Fruit fly (Drosophila melanogaster) whole organism, embryonic: ENCODE data around the gene CG6178.

Experiments
- Abd-B ChIP-seq: fragments of 200-800 bp; sonication (Bioruptor generic); optimal IDR thresholded peaks from 2 replicates; lab custom pipeline; 2018; ENCODE audit warnings: missing biosample characterization, mild to moderate bottlenecking, missing genetic modification characterization, moderate library complexity
- B-H2 ChIP-seq: fragments of 200-800 bp; sonication (Bioruptor generic); optimal IDR thresholded peaks from 2 replicates; lab custom pipeline; 2018; ENCODE audit warnings: missing biosample characterization, mild to moderate bottlenecking, missing genetic modification characterization
- Blimp-1 ChIP-seq: fragments of 200-800 bp; sonication (Bioruptor generic); optimal IDR thresholded peaks from 3 replicates; lab custom pipeline; 2018; ENCODE audit warnings: missing biosample characterization, missing genetic modification characterization, mild to moderate bottlenecking, moderate library complexity, missing genetic modification reagents
- CG10979 ChIP-seq: fragments of 200-800 bp; sonication (Bioruptor generic); optimal IDR thresholded peaks from 2 replicates; lab custom pipeline; 2018; ENCODE audit warnings: missing biosample characterization, mild to moderate bottlenecking, missing genetic modification characterization, moderate library complexity
- CG13123 ChIP-seq: fragments of 200-800 bp; sonication (Bioruptor generic); optimal IDR thresholded peaks from 2 replicates; lab custom pipeline; 2016; ENCODE audit warnings: missing biosample characterization, missing genetic modification characterization
- CG15073 ChIP-seq: fragments of 200-800 bp; sonication (Bioruptor generic); optimal IDR thresholded peaks from 2 replicates; lab custom pipeline; 2016; ENCODE audit warnings: missing biosample characterization, missing genetic modification characterization
- CG16863 ChIP-seq: fragments of 200-800 bp; sonication (Bioruptor generic); optimal IDR thresholded peaks from 3 replicates; lab custom pipeline; 2016; ENCODE audit warnings: missing biosample characterization, missing genetic modification characterization
- CG17186 ChIP-seq: fragments of 200-800 bp; sonication (Bioruptor generic); optimal IDR thresholded peaks from 3 replicates; lab custom pipeline; 2017; ENCODE audit warnings: missing biosample characterization, missing genetic modification reagents, missing genetic modification characterization
- CG18619 ChIP-seq: fragments of 200-800 bp; sonication (Bioruptor generic); optimal IDR thresholded peaks from 3 replicates; lab custom pipeline; 2017; ENCODE audit warnings: missing biosample characterization, mild to moderate bottlenecking, missing genetic modification characterization
- CG18764 ChIP-seq: fragments of 200-800 bp; sonication (Bioruptor generic); optimal IDR thresholded peaks from 3 replicates; lab custom pipeline; 2016; ENCODE audit warnings: missing biosample characterization, missing genetic modification characterization
- CG2120 ChIP-seq: fragments of 200-800 bp; sonication (Bioruptor generic); optimal IDR thresholded peaks from 3 replicates; lab custom pipeline; 2016; ENCODE audit warnings: missing biosample characterization, missing genetic modification characterization
- CG31224 ChIP-seq: fragments of 200-800 bp; sonication (Bioruptor generic); IDR thresholded peaks from 2 replicates; pipeline ENCODE4 v1.3.6; 2022; ENCODE audit warnings: missing biosample characterization, missing genetic modification characterization
- CG32772 ChIP-seq: fragments of 200-800 bp; sonication (Bioruptor generic); IDR thresholded peaks from 2 replicates; pipeline ENCODE4 v1.3.6; 2022; ENCODE audit warnings: missing biosample characterization, missing genetic modification characterization
- CG3281 ChIP-seq: fragments of 200-800 bp; sonication (Bioruptor generic); optimal IDR thresholded peaks from 3 replicates; lab custom pipeline; 2017; ENCODE audit warnings: missing biosample characterization, mild to moderate bottlenecking, missing genetic modification characterization
- CG4360 ChIP-seq: fragments of 200-800 bp; sonication (Bioruptor generic); IDR thresholded peaks from 2 replicates; pipeline ENCODE4 v1.3.6; 2022; ENCODE audit warnings: missing biosample characterization, missing genetic modification characterization
- CG43689 ChIP-seq: fragments of 200-800 bp; sonication (Bioruptor generic); IDR thresholded peaks from 2 replicates; pipeline ENCODE4 v1.3.6; 2022; ENCODE audit warnings: missing biosample characterization, missing genetic modification characterization
- CG7839 ChIP-seq: fragments of 200-800 bp; sonication (Bioruptor generic); optimal IDR thresholded peaks from 3 replicates; lab custom pipeline; 2018; ENCODE audit warnings: missing biosample characterization, mild to moderate bottlenecking, missing genetic modification characterization, moderate library complexity
- CG9215 ChIP-seq: fragments of 200-800 bp; sonication (Bioruptor generic); IDR thresholded peaks from 2 replicates; pipeline ENCODE4 v1.3.6; 2022; ENCODE audit warnings: missing biosample characterization, missing genetic modification characterization
- D19B ChIP-seq: fragments of 200-800 bp; sonication (Bioruptor generic); optimal IDR thresholded peaks from 2 replicates; lab custom pipeline; 2017; ENCODE audit warnings: missing biosample characterization, mild to moderate bottlenecking, missing genetic modification characterization
- Deaf1 ChIP-seq: fragments of 200-800 bp; optimal IDR thresholded peaks from 3 replicates; lab custom pipeline; 2019; ENCODE audit warnings: missing biosample characterization, mild to moderate bottlenecking, missing genetic modification characterization, moderate library complexity
- Dek ChIP-seq: fragments of 200-800 bp; sonication (Bioruptor generic); optimal IDR thresholded peaks from 3 replicates; lab custom pipeline; 2019; ENCODE audit warnings: missing biosample characterization, mild to moderate bottlenecking, missing genetic modification characterization, moderate library complexity
- E2f1 ChIP-seq: fragments of 200-800 bp; sonication (Bioruptor generic); IDR thresholded peaks from 2 replicates; pipeline ENCODE4 v1.3.6; 2022; ENCODE audit warnings: missing biosample characterization, missing genetic modification characterization
- Ets65A ChIP-seq: fragments of 200-800 bp; sonication (Bioruptor generic); peaks from one replicate; lab custom pipeline; 2016; ENCODE audit warnings: missing biosample characterization, missing genetic modification characterization
- HLH54F ChIP-seq: fragments of 200-800 bp; sonication (Bioruptor generic); optimal IDR thresholded peaks from 3 replicates; lab custom pipeline; 2016; ENCODE audit warnings: missing biosample characterization, missing genetic modification characterization
- MESR4 ChIP-seq: fragments of 200-800 bp; sonication (Bioruptor generic); optimal IDR thresholded peaks from 2 replicates; lab custom pipeline; 2018; ENCODE audit warnings: missing biosample characterization, mild to moderate bottlenecking, missing genetic modification characterization, moderate library complexity
- NfI ChIP-seq: fragments of 200-800 bp; sonication (Bioruptor generic); optimal IDR thresholded peaks from 3 replicates; lab custom pipeline; 2018; ENCODE audit warnings: missing biosample characterization, mild to moderate bottlenecking, missing genetic modification characterization, moderate library complexity
- Oaz ChIP-seq: fragments of 200-800 bp; sonication (Bioruptor generic); IDR thresholded peaks from 2 replicates; pipeline ENCODE4 v1.3.6; 2022; ENCODE audit warnings: missing biosample characterization, missing genetic modification characterization
- Pdp1 ChIP-seq, 2 experiments: fragments of 200-800 bp; sonication (Bioruptor generic); optimal IDR thresholded peaks; 3 replicates each; lab custom pipeline; 2016; ENCODE audit warnings: missing biosample characterization in 2 of 2, missing genetic modification characterization in 2 of 2, mild to moderate bottlenecking in 1 of 2, moderate library complexity in 1 of 2
- Ssrp ChIP-seq: fragments of 200-800 bp; sonication (Bioruptor generic); optimal IDR thresholded peaks from 2 replicates; lab custom pipeline; 2018; ENCODE audit warnings: missing biosample characterization, mild to moderate bottlenecking, missing genetic modification characterization, moderate library complexity
- TFAM ChIP-seq: fragments of 200-800 bp; sonication (Bioruptor generic); optimal IDR thresholded peaks from 2 replicates; lab custom pipeline; 2017; ENCODE audit warnings: missing biosample characterization, missing genetic modification characterization, inconsistent platforms
- Xrp1 ChIP-seq: fragments of 200-800 bp; sonication (Bioruptor generic); IDR thresholded peaks from 2 replicates; pipeline ENCODE4 v1.3.6; 2022; ENCODE audit warnings: missing biosample characterization, missing genetic modification characterization
- ap ChIP-seq: fragments of 200-800 bp; sonication (Bioruptor generic); IDR thresholded peaks from 2 replicates; pipeline ENCODE4 v1.3.6; 2022; ENCODE audit warnings: missing biosample characterization, missing genetic modification characterization
- bowl ChIP-seq: fragments of 200-800 bp; sonication (Bioruptor generic); IDR thresholded peaks from 2 replicates; pipeline ENCODE4 v1.3.6; 2022; ENCODE audit warnings: missing biosample characterization, missing genetic modification characterization
- chm ChIP-seq: fragments of 200-800 bp; sonication (Bioruptor generic); IDR thresholded peaks from 2 replicates; pipeline ENCODE4 v1.3.6; 2022; ENCODE audit warnings: missing biosample characterization, missing genetic modification characterization
- crc ChIP-seq: fragments of 200-800 bp; sonication (Bioruptor generic); optimal IDR thresholded peaks from 2 replicates; lab custom pipeline; 2016; ENCODE audit warnings: missing biosample characterization, missing genetic modification characterization
- disco-r ChIP-seq: fragments of 200-800 bp; sonication (Bioruptor generic); optimal IDR thresholded peaks from 2 replicates; lab custom pipeline; 2016; ENCODE audit warnings: missing biosample characterization, missing genetic modification characterization
- dysf ChIP-seq: fragments of 200-800 bp; sonication (Bioruptor generic); IDR thresholded peaks from 3 replicates; pipeline ENCODE4 v1.3.6; 2022; ENCODE audit warnings: missing biosample characterization, missing genetic modification characterization
- fd96Cb ChIP-seq: fragments of 200-800 bp; sonication (Bioruptor generic); optimal IDR thresholded peaks from 2 replicates; lab custom pipeline; 2018; ENCODE audit warnings: missing biosample characterization, mild to moderate bottlenecking, missing genetic modification characterization, moderate library complexity
- gce ChIP-seq: fragments of 200-800 bp; sonication (Bioruptor generic); IDR thresholded peaks from 3 replicates; pipeline ENCODE4 v1.3.6; 2022; ENCODE audit warnings: missing biosample characterization, missing genetic modification characterization
- gfzf ChIP-seq: fragments of 200-800 bp; sonication (Bioruptor generic); optimal IDR thresholded peaks from 2 replicates; lab custom pipeline; 2016; ENCODE audit warnings: missing biosample characterization, mild to moderate bottlenecking, missing genetic modification characterization, moderate library complexity
- gsb-n ChIP-seq: fragments of 200-800 bp; sonication (Bioruptor generic); optimal IDR thresholded peaks from 3 replicates; lab custom pipeline; 2018; ENCODE audit warnings: missing biosample characterization, mild to moderate bottlenecking, missing genetic modification characterization
- jigr1 ChIP-seq: fragments of 200-800 bp; sonication (Bioruptor generic); IDR thresholded peaks from 3 replicates; pipeline ENCODE4 v1.3.6; 2022; ENCODE audit warnings: missing biosample characterization, missing genetic modification characterization
- jing ChIP-seq: fragments of 200-800 bp; sonication (Bioruptor generic); optimal IDR thresholded peaks from 2 replicates; lab custom pipeline; 2018; ENCODE audit warnings: missing biosample characterization, mild to moderate bottlenecking, missing genetic modification characterization
- klu ChIP-seq: fragments of 200-800 bp; sonication (Bioruptor generic); IDR thresholded peaks from 2 replicates; pipeline ENCODE4 v1.3.6; 2022; ENCODE audit warnings: missing biosample characterization, missing genetic modification characterization
- lab ChIP-seq: fragments of 200-800 bp; sonication (Bioruptor generic); optimal IDR thresholded peaks from 3 replicates; lab custom pipeline; 2017; ENCODE audit warnings: missing biosample characterization, missing genetic modification characterization, mild to moderate bottlenecking, moderate library complexity, missing genetic modification reagents
- lbe ChIP-seq: fragments of 200-800 bp; sonication (Bioruptor generic); optimal IDR thresholded peaks from 2 replicates; lab custom pipeline; 2016; ENCODE audit warnings: missing biosample characterization, mild to moderate bottlenecking, missing genetic modification characterization
- lilli ChIP-seq: fragments of 200-800 bp; sonication (Bioruptor generic); optimal IDR thresholded peaks from 3 replicates; lab custom pipeline; 2016; ENCODE audit warnings: missing biosample characterization, missing genetic modification characterization
- nom ChIP-seq: fragments of 200-800 bp; sonication (Bioruptor generic); optimal IDR thresholded peaks from 2 replicates; lab custom pipeline; 2017; ENCODE audit warnings: missing biosample characterization, missing genetic modification characterization, mild to moderate bottlenecking, moderate library complexity, missing genetic modification reagents
- shn ChIP-seq: fragments of 200-800 bp; sonication (Bioruptor generic); optimal IDR thresholded peaks from 3 replicates; lab custom pipeline; 2016; ENCODE audit warnings: missing biosample characterization, missing genetic modification characterization
- stwl ChIP-seq: fragments of 200-800 bp; sonication (Bioruptor generic); optimal IDR thresholded peaks from 3 replicates; lab custom pipeline; 2018; ENCODE audit warnings: missing biosample characterization, mild to moderate bottlenecking, missing genetic modification characterization, moderate library complexity
- vvl ChIP-seq: fragments of 200-800 bp; sonication (Bioruptor generic); IDR thresholded peaks from 2 replicates; pipeline ENCODE4 v1.3.6; 2022; ENCODE audit warnings: missing biosample characterization, missing genetic modification characterization

The CG6178 gene

dm6 chr3R:24163556-24164022 lies 11.4 kb downstream of the CG6178 start, which contains the start of gene Apc2 (continued):
- TF ChIP-seq D19B (GFP tag; lab: Kevin White, UChicago) (peak; percentile 36), jing (no peak), crc (GFP tag; lab: Kevin White, UChicago) (no peak), CG18619 (GFP tag; lab: Kevin White, UChicago) (peak; percentile 39), E2f1 (GFP tag; lab: Robert Waterston, UW) (peak; percentile 56; the same call in 1 of the 2 replicates), CG9215 (no peak), B-H2 (GFP tag; lab: Kevin White, UChicago) (peak; percentile 4), jigr1 (peak; percentile 55; the same call in 1 of the 3 replicates), lab (GFP tag; lab: Kevin White, UChicago) (peak; percentile 71), vvl (GFP tag; lab: Robert Waterston, UW) (peak; percentile 63), CG7839 (tag; lab: Kevin White, UChicago) (peak; percentile 74), CG3281 (GFP tag; lab: Kevin White, UChicago) (peak; percentile 55), gsb-n (tag; lab: Kevin White, UChicago) (peak; percentile 41), Oaz (GFP tag; lab: Robert Waterston, UW) (no peak), lilli (GFP tag; lab: Kevin White, UChicago) (peak; percentile 57), stwl (tag; lab: Kevin White, UChicago) (peak; percentile 16), Deaf1 (tag; lab: Kevin White, UChicago) (no peak), disco-r (GFP tag; lab: Kevin White, UChicago) (no peak), NfI (GFP tag; lab: Kevin White, UChicago) (peak; percentile 56), Xrp1 (GFP tag; lab: Robert Waterston, UW) (peak; percentile 76), Dek (peak; percentile 31), CG10979 (tag; lab: Kevin White, UChicago) (peak; percentile 62), Ets65A (GFP tag; lab: Kevin White, UChicago) (peak; percentile 79), CG15073 (no peak), HLH54F (GFP tag; lab: Kevin White, UChicago) (peak; percentile 36), CG4360 (GFP tag; lab: Robert Waterston, UW) (no peak), MESR4 (GFP tag; lab: Kevin White, UChicago) (no peak), Blimp-1 (peak; percentile 60), Ssrp (tag; lab: Kevin White, UChicago) (peak; percentile 53), CG17186 (GFP tag; lab: Kevin White, UChicago) (peak; percentile 52), TFAM (GFP tag; lab: Kevin White, UChicago) (no peak), lbe (GFP tag; lab: Kevin White, UChicago) (peak; percentile 14), ap (GFP tag; lab: Robert Waterston, UW) (no peak), dysf (GFP tag; lab: Robert Waterston, UW) (peak; percentile 64; the same call in 2 of the 3 replicates), nom (GFP tag; lab: Kevin White, UChicago) (peak; percentile 17), CG43689 (no peak), chm (GFP tag; lab: Robert Waterston, UW) (peak; percentile 21; the same call in 1 of the 2 replicates), shn (GFP tag; lab: Kevin White, UChicago) (no peak), CG32772 (GFP tag; lab: Robert Waterston, UW) (peak; percentile 35; the same call in 1 of the 2 replicates), bowl (no peak), CG13123 (no peak), fd96Cb (tag; lab: Kevin White, UChicago) (peak; percentile 62), gce (GFP tag; lab: Robert Waterston, UW) (0 out of 3 replicates have a peak, but pooled peaks have one; percentile 8), klu (GFP tag; lab: Robert Waterston, UW) (peak; percentile 54), CG31224 (GFP tag; lab: Robert Waterston, UW) (peak; percentile 32; the same call in 1 of the 2 replicates), Pdp1 (GFP tag; optimal IDR thresholded peaks at IDR 0.05; lab: Kevin White, UChicago) (peak; percentile 38 to 64), CG18764 (peak; percentile 13), CG16863 (peak; percentile 11), Abd-B (GFP tag; lab: Kevin White, UChicago) (peak; percentile 72), CG2120 (GFP tag; lab: Kevin White, UChicago) (peak; percentile 66), gfzf (GFP tag; lab: Kevin White, UChicago) (no peak)
